Worm (Caenorhabditis elegans): ENCODE data around the gene F20A1.4.

F20A1.4 gene

DNA sequence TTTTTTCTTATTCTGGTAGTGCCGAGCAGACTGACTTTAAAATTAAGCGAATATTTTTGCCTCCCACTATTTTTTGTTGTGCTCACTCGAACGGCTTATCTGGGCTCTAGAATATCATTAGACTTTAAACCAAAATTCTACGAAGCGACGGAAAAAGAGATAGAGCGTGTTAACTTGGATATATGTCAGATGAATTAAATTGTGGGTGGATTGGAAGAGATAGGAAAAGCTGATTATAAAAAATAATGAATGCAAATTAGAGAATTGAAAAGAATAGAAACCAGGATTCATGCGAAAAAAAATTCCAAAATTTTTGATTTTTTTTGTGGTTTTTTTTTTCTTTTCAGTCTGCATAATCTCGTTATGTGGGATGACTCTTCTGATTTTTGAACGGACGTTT is at the start of gene F20A1.4:
Gene F20A1.4 (minus strand): TSS at position 101 of the 400 bp plus-strand sequence.
- TF ChIP-seq unc-39 (tag; optimal IDR thresholded peaks at IDR 0.05) = no peak
- no peak for TF ChIP-seq mdl-1 (tag; optimal IDR thresholded peaks at IDR 0.05)
- no peak for TF ChIP-seq fos-1 (tag; optimal IDR thresholded peaks at IDR 0.05)
- TF ChIP-seq nhr-25 (tag; optimal IDR thresholded peaks at IDR 0.05) = no peak
- no peak for TF ChIP-seq ceh-16 (tag; optimal IDR thresholded peaks at IDR 0.05)
- TF ChIP-seq gmeb-1 (tag; optimal IDR thresholded peaks at IDR 0.05) = no peak
- no peak for TF ChIP-seq sem-4 (tag; optimal IDR thresholded peaks at IDR 0.05)
- no peak for TF ChIP-seq nhr-129 (tag; optimal IDR thresholded peaks at IDR 0.05)
- TF ChIP-seq aly-2 (tag; optimal IDR thresholded peaks at IDR 0.05) = no peak
- no peak for TF ChIP-seq nhr-6 (tag; optimal IDR thresholded peaks at IDR 0.05)
- no peak for TF ChIP-seq skn-1 (tag; optimal IDR thresholded peaks at IDR 0.05)
- no peak for TF ChIP-seq Y55F3AM.14 (GFP tag; optimal IDR thresholded peaks at IDR 0.05)
- TF ChIP-seq ztf-11 (tag; optimal IDR thresholded peaks at IDR 0.05) = no peak
- no peak for TF ChIP-seq ama-1 (optimal IDR thresholded peaks at IDR 0.05)
- no peak for TF ChIP-seq crh-2 (tag; optimal IDR thresholded peaks at IDR 0.05)
- no peak for TF ChIP-seq peb-1 (tag; optimal IDR thresholded peaks at IDR 0.05)
- no peak for TF ChIP-seq unc-62 (GFP tag; optimal IDR thresholded peaks at IDR 0.05)
- TF ChIP-seq nhr-21 (tag; optimal IDR thresholded peaks at IDR 0.05) = no peak
- TF ChIP-seq unc-55 (GFP tag; optimal IDR thresholded peaks at IDR 0.05) = no peak

ce11 chrV:7069605-7070004 is 47.9 kb upstream of the F20A1.4 start:
- TF ChIP-seq ztf-11 (tag; optimal IDR thresholded peaks at IDR 0.05) = no peak
- TF ChIP-seq C34F6.9 (tag; optimal IDR thresholded peaks at IDR 0.05) = no peak
- TF ChIP-seq nhr-10 (tag; optimal IDR thresholded peaks at IDR 0.05) = no peak
- TF ChIP-seq nhr-21 (tag; optimal IDR thresholded peaks at IDR 0.05) = no peak
- no peak for TF ChIP-seq nhr-23 (tag; optimal IDR thresholded peaks at IDR 0.05)
- no peak for TF ChIP-seq mdl-1 (tag; optimal IDR thresholded peaks at IDR 0.05)
- TF ChIP-seq nhr-129 (tag; optimal IDR thresholded peaks at IDR 0.05) = no peak
- TF ChIP-seq dmd-4 (tag; optimal IDR thresholded peaks at IDR 0.05) = no peak
- no peak for TF ChIP-seq Y55F3AM.14 (GFP tag; optimal IDR thresholded peaks at IDR 0.05)
- no peak for TF ChIP-seq ZK546.5 (tag; optimal IDR thresholded peaks at IDR 0.05)
- no peak for TF ChIP-seq nhr-11 (tag; optimal IDR thresholded peaks at IDR 0.05)
- no peak for TF ChIP-seq lin-39 (tag; optimal IDR thresholded peaks at IDR 0.05)

ce11 chrV:7068861-7069260 is 47.2 kb upstream of the F20A1.4 start:
- TF ChIP-seq lin-13 (GFP tag; optimal IDR thresholded peaks at IDR 0.05) = no peak
- TF ChIP-seq C34F6.9 (tag; optimal IDR thresholded peaks at IDR 0.05) = no peak
- no peak for TF ChIP-seq unc-55 (GFP tag; optimal IDR thresholded peaks at IDR 0.05)
- TF ChIP-seq ztf-4 (tag; optimal IDR thresholded peaks at IDR 0.05) = no peak
- TF ChIP-seq nhr-12 (tag; optimal IDR thresholded peaks at IDR 0.05) = no peak
- TF ChIP-seq F13H6.1 (tag; optimal IDR thresholded peaks at IDR 0.05) = no peak
- no peak for TF ChIP-seq sma-3 (GFP tag; optimal IDR thresholded peaks at IDR 0.05)
- no peak for TF ChIP-seq elt-3 (tag; optimal IDR thresholded peaks at IDR 0.05)
- no peak for TF ChIP-seq ztf-1 (GFP tag; conservative IDR thresholded peaks at IDR 0.05)
- no peak for TF ChIP-seq ZK546.5 (tag; optimal IDR thresholded peaks at IDR 0.05)
- TF ChIP-seq nhr-10 (tag; optimal IDR thresholded peaks at IDR 0.05) = no peak
- TF ChIP-seq ceh-82 (tag; optimal IDR thresholded peaks at IDR 0.05) = no peak
- TF ChIP-seq ceh-16 (tag; optimal IDR thresholded peaks at IDR 0.05) = no peak
- no peak for TF ChIP-seq fos-1 (tag; optimal IDR thresholded peaks at IDR 0.05)
- no peak for TF ChIP-seq snpc-4 (tag; optimal IDR thresholded peaks at IDR 0.05)

DNA sequence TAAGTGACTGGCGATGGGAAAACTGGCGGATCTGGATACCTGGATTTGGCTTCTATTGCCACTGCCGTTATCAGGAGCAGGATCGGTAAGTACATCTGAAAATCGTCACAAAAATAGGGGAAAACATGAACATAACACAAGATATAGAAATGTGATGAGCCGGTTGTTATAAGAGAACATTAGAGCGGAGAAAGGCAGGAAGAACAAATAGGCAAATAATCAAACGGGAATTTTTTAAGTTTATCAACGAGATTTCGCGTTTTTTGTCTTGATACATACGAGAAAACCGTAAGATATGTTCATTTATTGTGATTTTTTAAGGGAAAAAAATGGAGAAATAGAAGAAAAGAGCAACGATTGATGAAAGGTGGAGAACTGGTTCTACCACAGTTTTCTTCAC is 43.6 kb upstream of the F20A1.4 start, which contains the start of gene Y57E12AR.1:
Gene Y57E12AR.1 (minus strand): TSS at position 101 of the 400 bp plus-strand sequence.
- TF ChIP-seq snpc-4 (tag; optimal IDR thresholded peaks at IDR 0.05) (no peak), elt-1 (tag; optimal IDR thresholded peaks at IDR 0.05) (no peak), lin-39 (tag; optimal IDR thresholded peaks at IDR 0.05) (no peak), ceh-82 (tag; optimal IDR thresholded peaks at IDR 0.05) (no peak), ztf-11 (tag; optimal IDR thresholded peaks at IDR 0.05) (no peak), egl-27 (tag; optimal IDR thresholded peaks at IDR 0.05) (no peak), sma-3 (GFP tag; optimal IDR thresholded peaks at IDR 0.05) (no peak), unc-39 (tag; optimal IDR thresholded peaks at IDR 0.05) (no peak), blmp-1 (tag; optimal IDR thresholded peaks at IDR 0.05; ENCODE audit: insufficient read depth) (no peak), ceh-16 (tag; optimal IDR thresholded peaks at IDR 0.05) (no peak), ztf-4 (tag; optimal IDR thresholded peaks at IDR 0.05) (no peak), nhr-10 (tag; optimal IDR thresholded peaks at IDR 0.05) (no peak), F13H6.1 (tag; optimal IDR thresholded peaks at IDR 0.05) (no peak), mbf-1 (tag; optimal IDR thresholded peaks at IDR 0.05) (no peak), nhr-12 (tag; optimal IDR thresholded peaks at IDR 0.05) (no peak), lsy-2 (tag; optimal IDR thresholded peaks at IDR 0.05) (no peak), elt-3 (tag; optimal IDR thresholded peaks at IDR 0.05) (no peak), C34F6.9 (tag; optimal IDR thresholded peaks at IDR 0.05) (no peak)
